Fruit fly (Drosophila melanogaster) whole organism, embryonic: ENCODE data around the gene CG34284.

Experiments
- Adf1 ChIP-seq: fragments of 200-800 bp; sonication (Bioruptor generic); IDR thresholded peaks from 2 replicates; pipeline ENCODE4 v1.3.6; 2022; ENCODE audit warnings: missing biosample characterization, missing genetic modification characterization
- Asciz ChIP-seq: fragments of 200-800 bp; sonication (Bioruptor generic); optimal IDR thresholded peaks from 2 replicates; lab custom pipeline; 2017; ENCODE audit warnings: missing biosample characterization, mild to moderate bottlenecking, missing genetic modification characterization, missing genetic modification reagents
- CG10147 ChIP-seq: fragments of 200-800 bp; sonication (Bioruptor generic); optimal IDR thresholded peaks from 2 replicates; lab custom pipeline; 2019; ENCODE audit warnings: missing biosample characterization, mild to moderate bottlenecking, missing genetic modification characterization, moderate library complexity
- CG10543 ChIP-seq: fragments of 200-800 bp; sonication (Bioruptor generic); optimal IDR thresholded peaks from 3 replicates; lab custom pipeline; 2017; ENCODE audit warnings: missing biosample characterization, mild to moderate bottlenecking, missing genetic modification characterization, moderate library complexity
- CG12769 ChIP-seq: fragments of 200-800 bp; sonication (Bioruptor generic); optimal IDR thresholded peaks from 2 replicates; lab custom pipeline; 2019; ENCODE audit warnings: missing biosample characterization, mild to moderate bottlenecking, missing genetic modification characterization, moderate library complexity
- CG2678 ChIP-seq: fragments of 200-800 bp; sonication (Bioruptor generic); optimal IDR thresholded peaks from 3 replicates; lab custom pipeline; 2019; ENCODE audit warnings: missing biosample characterization, mild to moderate bottlenecking, missing genetic modification characterization, moderate library complexity
- CG30403 ChIP-seq: fragments of 200-800 bp; sonication (Bioruptor generic); optimal IDR thresholded peaks from 3 replicates; lab custom pipeline; 2016; ENCODE audit warnings: missing biosample characterization, missing genetic modification characterization
- CG30431 ChIP-seq: fragments of 200-800 bp; sonication (Bioruptor generic); optimal IDR thresholded peaks from 2 replicates; lab custom pipeline; 2017; ENCODE audit warnings: missing biosample characterization, missing genetic modification characterization
- CG34376 ChIP-seq: fragments of 200-800 bp; sonication (Bioruptor generic); optimal IDR thresholded peaks from 2 replicates; lab custom pipeline; 2018; ENCODE audit warnings: missing biosample characterization, mild to moderate bottlenecking, missing genetic modification characterization
- CG4360 ChIP-seq: fragments of 200-800 bp; sonication (Bioruptor generic); IDR thresholded peaks from 2 replicates; pipeline ENCODE4 v1.3.6; 2022; ENCODE audit warnings: missing biosample characterization, missing genetic modification characterization
- CG6175 ChIP-seq: fragments of 200-800 bp; sonication (Bioruptor generic); IDR thresholded peaks from 3 replicates; pipeline ENCODE4 v1.3.6; 2022; ENCODE audit warnings: missing biosample characterization, missing genetic modification characterization
- CG6765 ChIP-seq: fragments of 200-800 bp; sonication (Bioruptor generic); optimal IDR thresholded peaks from 3 replicates; lab custom pipeline; 2017; ENCODE audit warnings: missing biosample characterization, mild to moderate bottlenecking, missing genetic modification characterization
- CG7271 ChIP-seq: fragments of 200-800 bp; sonication (Bioruptor generic); optimal IDR thresholded peaks from 2 replicates; lab custom pipeline; 2018; ENCODE audit warnings: missing biosample characterization, mild to moderate bottlenecking, missing genetic modification characterization, moderate library complexity
- CG7357 ChIP-seq: fragments of 200-800 bp; sonication (Bioruptor generic); IDR thresholded peaks from 3 replicates; pipeline ENCODE4 v1.3.6; 2022; ENCODE audit warnings: missing biosample characterization, missing genetic modification characterization
- CG8359 ChIP-seq: fragments of 200-800 bp; sonication (Bioruptor generic); optimal IDR thresholded peaks from 2 replicates; lab custom pipeline; 2017; ENCODE audit warnings: missing biosample characterization, mild to moderate bottlenecking, missing genetic modification characterization, borderline replicate concordance
- CG8765 ChIP-seq: fragments of 200-800 bp; sonication (Bioruptor generic); IDR thresholded peaks from 2 replicates; pipeline ENCODE4 v1.3.6; 2022; ENCODE audit warnings: missing biosample characterization, missing genetic modification characterization
- CG8944 ChIP-seq: fragments of 200-800 bp; sonication (Bioruptor generic); optimal IDR thresholded peaks from 3 replicates; lab custom pipeline; 2016; ENCODE audit warnings: missing biosample characterization, missing genetic modification characterization
- CG9215 ChIP-seq: fragments of 200-800 bp; sonication (Bioruptor generic); IDR thresholded peaks from 2 replicates; pipeline ENCODE4 v1.3.6; 2022; ENCODE audit warnings: missing biosample characterization, missing genetic modification characterization
- CG9932 ChIP-seq: fragments of 200-800 bp; sonication (Bioruptor generic); IDR thresholded peaks from 2 replicates; pipeline ENCODE4 v1.3.6; 2022; ENCODE audit warnings: missing biosample characterization, missing genetic modification characterization
- CHES-1-like ChIP-seq: fragments of 200-800 bp; sonication (Bioruptor generic); optimal IDR thresholded peaks from 2 replicates; lab custom pipeline; 2016; ENCODE audit warnings: missing biosample characterization, missing genetic modification characterization
- Dfd ChIP-seq, 2 experiments: fragments of >200 bp; optimal IDR thresholded peaks; 2 replicates each; lab custom pipeline; 2017; ENCODE audit warnings: missing biosample characterization in 2 of 2, missing genetic modification characterization in 2 of 2
- HLH54F ChIP-seq: fragments of 200-800 bp; sonication (Bioruptor generic); optimal IDR thresholded peaks from 3 replicates; lab custom pipeline; 2016; ENCODE audit warnings: missing biosample characterization, missing genetic modification characterization
- Hand ChIP-seq: fragments of 200-800 bp; sonication (Bioruptor generic); optimal IDR thresholded peaks from 2 replicates; lab custom pipeline; 2017; ENCODE audit warnings: mild to moderate bottlenecking, missing biosample characterization, missing genetic modification reagents, missing genetic modification characterization
- Hr78 ChIP-seq, 2 experiments: fragments of 200-800 bp in 1 of 2; fragments of >200 bp in 1 of 2; sonication (Bioruptor generic) in 1 of 2; optimal IDR thresholded peaks; 2 replicates each; lab custom pipeline; 2017 to 2019; ENCODE audit warnings: missing biosample characterization in 2 of 2, missing genetic modification characterization in 2 of 2, mild to moderate bottlenecking in 1 of 2, moderate library complexity in 1 of 2
- Kr ChIP-seq: fragments of 200-800 bp; sonication (Bioruptor generic); optimal IDR thresholded peaks from 2 replicates; lab custom pipeline; 2017; ENCODE audit warnings: missing biosample characterization, mild to moderate bottlenecking, missing genetic modification characterization
- Lhr ChIP-seq: fragments of 200-800 bp; sonication (Bioruptor generic); optimal IDR thresholded peaks from 3 replicates; lab custom pipeline; 2017; ENCODE audit warnings: mild to moderate bottlenecking, missing biosample characterization, missing genetic modification reagents, missing genetic modification characterization
- Max ChIP-seq: fragments of 200-800 bp; sonication (Bioruptor generic); optimal IDR thresholded peaks from 2 replicates; lab custom pipeline; 2016; ENCODE audit warnings: missing biosample characterization, mild to moderate bottlenecking, missing genetic modification characterization
- NK7.1 ChIP-seq: fragments of 200-800 bp; sonication (Bioruptor generic); optimal IDR thresholded peaks from 3 replicates; lab custom pipeline; 2016; ENCODE audit warnings: missing biosample characterization, missing genetic modification characterization
- Side ChIP-seq: fragments of 200-800 bp; sonication (Bioruptor generic); optimal IDR thresholded peaks from 2 replicates; lab custom pipeline; 2016; ENCODE audit warnings: missing biosample characterization, missing genetic modification characterization
- Ssrp ChIP-seq: fragments of 200-800 bp; sonication (Bioruptor generic); optimal IDR thresholded peaks from 2 replicates; lab custom pipeline; 2018; ENCODE audit warnings: missing biosample characterization, mild to moderate bottlenecking, missing genetic modification characterization, moderate library complexity
- Trl ChIP-seq, 3 experiments: fragments of >200 bp in 2 of 3; fragments of 200-800 bp in 1 of 3; sonication (Bioruptor generic) in 1 of 3; optimal IDR thresholded peaks; 2 replicates in 1 of 3; 3 replicates in 2 of 3; lab custom pipeline; 2016 to 2017; ENCODE audit warnings: missing biosample characterization in 1 of 3, missing genetic modification characterization in 1 of 3
- abd-A ChIP-seq: fragments of 200-800 bp; sonication (Bioruptor generic); optimal IDR thresholded peaks from 3 replicates; lab custom pipeline; 2019; ENCODE audit warnings: missing biosample characterization, mild to moderate bottlenecking, missing genetic modification characterization, moderate library complexity
- ac ChIP-seq: fragments of 200-800 bp; sonication (Bioruptor generic); optimal IDR thresholded peaks from 3 replicates; lab custom pipeline; 2017; ENCODE audit warnings: missing biosample characterization, mild to moderate bottlenecking, missing genetic modification characterization
- aop ChIP-seq: fragments of 200-800 bp; sonication (Bioruptor generic); IDR thresholded peaks from 2 replicates; pipeline ENCODE4 v1.3.6; 2022; ENCODE audit warnings: missing biosample characterization, missing genetic modification characterization
- bbx ChIP-seq: fragments of 200-800 bp; sonication (Bioruptor generic); IDR thresholded peaks from 2 replicates; pipeline ENCODE4 v1.3.6; 2022; ENCODE audit warnings: missing biosample characterization, missing genetic modification characterization; ENCODE audit not compliant: partially characterized antibody
- cg ChIP-seq: fragments of 200-800 bp; sonication (Bioruptor generic); optimal IDR thresholded peaks from 3 replicates; lab custom pipeline; 2019; ENCODE audit warnings: missing biosample characterization, mild to moderate bottlenecking, missing genetic modification characterization, moderate library complexity
- ci ChIP-seq: fragments of 200-800 bp; sonication (Bioruptor generic); IDR thresholded peaks from 3 replicates; pipeline ENCODE4 v1.3.6; 2022; ENCODE audit warnings: missing biosample characterization, missing genetic modification characterization
- emc ChIP-seq: fragments of 200-800 bp; sonication (Bioruptor generic); optimal IDR thresholded peaks from 2 replicates; lab custom pipeline; 2016; ENCODE audit warnings: missing biosample characterization, missing genetic modification characterization
- gt ChIP-seq: fragments of 200-800 bp; sonication (Bioruptor generic); IDR thresholded peaks from 2 replicates; pipeline ENCODE4 v1.3.6; 2022; ENCODE audit warnings: missing biosample characterization, missing genetic modification characterization
- hkb ChIP-seq, 2 experiments: fragments of 200-800 bp in 1 of 2; fragments of >200 bp in 1 of 2; sonication (Bioruptor generic) in 1 of 2; IDR thresholded peaks in 1 of 2; optimal IDR thresholded peaks in 1 of 2; 2 replicates each; pipeline versions ENCODE4 v1.3.6 to Lab custom; 2017 to 2022; ENCODE audit warnings: missing biosample characterization in 1 of 2, missing genetic modification characterization in 1 of 2
- insv ChIP-seq, 2 experiments: fragments of 200-800 bp; sonication (Bioruptor generic); optimal IDR thresholded peaks; 3 replicates each; lab custom pipeline; 2016 to 2018; ENCODE audit warnings: missing biosample characterization in 2 of 2, missing genetic modification characterization in 2 of 2
- psq ChIP-seq: fragments of 200-800 bp; sonication (Bioruptor generic); optimal IDR thresholded peaks from 2 replicates; lab custom pipeline; 2017; ENCODE audit warnings: missing biosample characterization, missing genetic modification characterization
- pzg ChIP-seq: fragments of 200-800 bp; sonication (Bioruptor generic); optimal IDR thresholded peaks from 3 replicates; lab custom pipeline; 2018; ENCODE audit warnings: missing biosample characterization, mild to moderate bottlenecking, missing genetic modification characterization, moderate library complexity
- salm ChIP-seq: fragments of 200-800 bp; sonication (Bioruptor generic); optimal IDR thresholded peaks from 2 replicates; lab custom pipeline; 2018; ENCODE audit warnings: missing biosample characterization, mild to moderate bottlenecking, missing genetic modification characterization
- sens-2 ChIP-seq: fragments of 200-800 bp; sonication (Bioruptor generic); IDR thresholded peaks from 2 replicates; pipeline ENCODE4 v1.3.6; 2022; ENCODE audit warnings: missing biosample characterization, missing genetic modification characterization
- slou ChIP-seq: fragments of 200-800 bp; sonication (Bioruptor generic); optimal IDR thresholded peaks from 3 replicates; lab custom pipeline; 2016; ENCODE audit warnings: missing biosample characterization, missing genetic modification characterization
- tin ChIP-seq: fragments of 200-800 bp; sonication (Bioruptor generic); optimal IDR thresholded peaks from 3 replicates; lab custom pipeline; 2016; ENCODE audit warnings: missing biosample characterization, missing genetic modification characterization
- vvl ChIP-seq: fragments of 200-800 bp; sonication (Bioruptor generic); IDR thresholded peaks from 2 replicates; pipeline ENCODE4 v1.3.6; 2022; ENCODE audit warnings: missing biosample characterization, missing genetic modification characterization

The CG34284 gene

dm6 chr3R:18917976-18918871, 15.5 kb upstream of the CG34284 start (continued):
- TF ChIP-seq Kr (GFP tag; lab: Kevin White, UChicago) (no peak), CG9932 (GFP tag; lab: Robert Waterston, UW) (no peak), CG7271 (tag; lab: Kevin White, UChicago) (no peak), pzg (no peak), CG30431 (GFP tag; lab: Kevin White, UChicago) (no peak), aop (no peak), Dfd (GFP tag; optimal IDR thresholded peaks at IDR 0.05; lab: Kevin White, UChicago) (no peak), CG2678 (tag; lab: Kevin White, UChicago) (peak; percentile 11), cg (GFP tag; lab: Kevin White, UChicago) (peak; percentile 77), gt (no peak), CG6175 (GFP tag; lab: Robert Waterston, UW) (no peak), tin (GFP tag; lab: Kevin White, UChicago) (no peak), CG10147 (GFP tag; lab: Kevin White, UChicago) (no peak), Side (no peak), ci (peak; percentile 70; the same call in 1 of the 3 replicates), CG34376 (peak; percentile 88), psq (GFP tag; lab: Kevin White, UChicago) (no peak), Trl (optimal IDR thresholded peaks at IDR 0.05; lab: Kevin White, UChicago) (peak; percentile 47 to 61), Trl (GFP tag; optimal IDR thresholded peaks at IDR 0.05; lab: Kevin White, UChicago) (peak; percentile 7), CG7357 (GFP tag; lab: Robert Waterston, UW) (no peak), CHES-1-like (GFP tag; lab: Kevin White, UChicago) (no peak), salm (tag; lab: Kevin White, UChicago) (no peak), CG12769 (peak; percentile 61), HLH54F (GFP tag; lab: Kevin White, UChicago) (no peak), NK7.1 (GFP tag; lab: Kevin White, UChicago) (peak; percentile 33), Lhr (GFP tag; lab: Kevin White, UChicago) (no peak), Hr78 (GFP tag; optimal IDR thresholded peaks at IDR 0.05; lab: Kevin White, UChicago) (no peak), Asciz (GFP tag; lab: Kevin White, UChicago) (no peak), hkb (optimal IDR thresholded peaks at IDR 0.05; lab: Kevin White, UChicago) (no peak), hkb (GFP tag; IDR thresholded peaks at IDR 0.05; lab: Robert Waterston, UW) (peak; percentile 21; the same call in 1 of the 2 replicates), slou (no peak), CG30403 (GFP tag; lab: Kevin White, UChicago) (no peak), insv (GFP tag; optimal IDR thresholded peaks at IDR 0.05; lab: Kevin White, UChicago) (no peak), CG6765 (GFP tag; lab: Kevin White, UChicago) (peak; percentile 1), CG10543 (GFP tag; lab: Kevin White, UChicago) (peak; percentile 70), Ssrp (tag; lab: Kevin White, UChicago) (peak; percentile 6), bbx (GFP tag; lab: Robert Waterston, UW) (peak; percentile 60; the same call in 1 of the 2 replicates), CG8359 (no peak), CG8944 (GFP tag; lab: Kevin White, UChicago) (no peak), Hand (GFP tag; lab: Kevin White, UChicago) (peak; percentile 7), emc (no peak), CG4360 (GFP tag; lab: Robert Waterston, UW) (peak; percentile 43), abd-A (peak; percentile 46), vvl (peak; percentile 51; the same call in 1 of the 2 replicates), sens-2 (no peak), Max (GFP tag; lab: Kevin White, UChicago) (no peak), CG9215 (no peak), CG8765 (GFP tag; lab: Robert Waterston, UW) (no peak), ac (GFP tag; lab: Kevin White, UChicago) (no peak), Adf1 (GFP tag; lab: Robert Waterston, UW) (no peak)
